Fruit fly (Drosophila melanogaster) whole organism, embryonic: ENCODE measurements around the gene CG1607.

Experiments
- Atf3 ChIP-seq: fragments of 200-800 bp; sonication (Bioruptor generic); optimal IDR thresholded peaks from 3 replicates; lab custom pipeline; 2016; ENCODE audit warnings: missing biosample characterization, missing genetic modification characterization
- Awh ChIP-seq: fragments of 200-800 bp; sonication (Bioruptor generic); IDR thresholded peaks from 2 replicates; pipeline ENCODE4, ENCODE4 v1.3.6; 2022; ENCODE audit warnings: missing biosample characterization, missing genetic modification characterization
- CG10147 ChIP-seq: fragments of 200-800 bp; sonication (Bioruptor generic); optimal IDR thresholded peaks from 2 replicates; lab custom pipeline; 2019; ENCODE audit warnings: missing biosample characterization, mild to moderate bottlenecking, missing genetic modification characterization, moderate library complexity
- CG10959 ChIP-seq: fragments of 200-800 bp; sonication (Bioruptor generic); IDR thresholded peaks from 2 replicates; pipeline ENCODE4 v1.3.6; 2022; ENCODE audit warnings: missing biosample characterization, missing genetic modification characterization
- CG11456 ChIP-seq: fragments of 200-800 bp; sonication (Bioruptor generic); IDR thresholded peaks from 3 replicates; pipeline ENCODE4 v1.3.6; 2022; ENCODE audit warnings: missing biosample characterization, missing genetic modification characterization
- CG13123 ChIP-seq: fragments of 200-800 bp; sonication (Bioruptor generic); optimal IDR thresholded peaks from 2 replicates; lab custom pipeline; 2016; ENCODE audit warnings: missing biosample characterization, missing genetic modification characterization
- CG1529 ChIP-seq: fragments of 200-800 bp; sonication (Bioruptor generic); optimal IDR thresholded peaks from 3 replicates; lab custom pipeline; 2018; ENCODE audit warnings: missing biosample characterization, missing genetic modification characterization
- CG15514 ChIP-seq: fragments of 200-800 bp; sonication (Bioruptor generic); optimal IDR thresholded peaks from 3 replicates; lab custom pipeline; 2017; ENCODE audit warnings: missing biosample characterization, missing genetic modification characterization, mild to moderate bottlenecking, moderate library complexity, missing genetic modification reagents
- CG16815 ChIP-seq: fragments of 200-800 bp; sonication (Bioruptor generic); optimal IDR thresholded peaks from 3 replicates; lab custom pipeline; 2017; ENCODE audit warnings: missing biosample characterization, mild to moderate bottlenecking, missing genetic modification characterization
- CG17802 ChIP-seq: fragments of 200-800 bp; sonication (Bioruptor generic); optimal IDR thresholded peaks from 2 replicates; lab custom pipeline; 2018; ENCODE audit warnings: missing biosample characterization, mild to moderate bottlenecking, missing genetic modification characterization, moderate library complexity
- CG18011 ChIP-seq: fragments of 200-800 bp; sonication (Bioruptor generic); optimal IDR thresholded peaks from 2 replicates; lab custom pipeline; 2017; ENCODE audit warnings: missing biosample characterization, missing genetic modification characterization, mild to moderate bottlenecking, moderate library complexity, missing genotype
- CG2199 ChIP-seq: fragments of 200-800 bp; sonication (Bioruptor generic); IDR thresholded peaks from 3 replicates; pipeline ENCODE4 v1.3.6; 2022; ENCODE audit warnings: missing biosample characterization, missing genetic modification characterization
- CG2712 ChIP-seq: fragments of 200-800 bp; optimal IDR thresholded peaks from 3 replicates; lab custom pipeline; 2019; ENCODE audit warnings: missing biosample characterization, mild to moderate bottlenecking, missing genetic modification characterization, moderate library complexity
- CG32532 ChIP-seq: fragments of 200-800 bp; sonication (Bioruptor generic); IDR thresholded peaks from 2 replicates; pipeline ENCODE4 v1.3.6; 2022; ENCODE audit warnings: missing biosample characterization, missing genetic modification characterization
- CG3281 ChIP-seq: fragments of 200-800 bp; sonication (Bioruptor generic); optimal IDR thresholded peaks from 3 replicates; lab custom pipeline; 2017; ENCODE audit warnings: missing biosample characterization, mild to moderate bottlenecking, missing genetic modification characterization
- CG34376 ChIP-seq: fragments of 200-800 bp; sonication (Bioruptor generic); optimal IDR thresholded peaks from 2 replicates; lab custom pipeline; 2018; ENCODE audit warnings: missing biosample characterization, mild to moderate bottlenecking, missing genetic modification characterization
- CG3726 ChIP-seq: fragments of 200-800 bp; sonication (Bioruptor generic); IDR thresholded peaks from 3 replicates; pipeline ENCODE4, ENCODE4 v1.3.6; 2022; ENCODE audit warnings: missing biosample characterization, missing genetic modification characterization
- CG3838 ChIP-seq: fragments of 200-800 bp; sonication (Bioruptor generic); optimal IDR thresholded peaks from 3 replicates; lab custom pipeline; 2016; ENCODE audit warnings: missing biosample characterization, missing genetic modification characterization
- CG4404 ChIP-seq: fragments of 200-800 bp; sonication (Bioruptor generic); IDR thresholded peaks from 2 replicates; pipeline ENCODE4 v1.3.6; 2022; ENCODE audit warnings: missing biosample characterization, missing genetic modification characterization
- CG7839 ChIP-seq: fragments of 200-800 bp; sonication (Bioruptor generic); optimal IDR thresholded peaks from 3 replicates; lab custom pipeline; 2018; ENCODE audit warnings: missing biosample characterization, mild to moderate bottlenecking, missing genetic modification characterization, moderate library complexity
- CG8281 ChIP-seq: fragments of 200-800 bp; sonication (Bioruptor generic); optimal IDR thresholded peaks from 2 replicates; lab custom pipeline; 2018; ENCODE audit warnings: missing biosample characterization, mild to moderate bottlenecking, missing genetic modification characterization, moderate library complexity
- CG8290 ChIP-seq, 3 experiments: fragments of 200-800 bp; sonication (Bioruptor generic); optimal IDR thresholded peaks; 2 replicates each; lab custom pipeline; 2016 to 2019; ENCODE audit warnings: missing biosample characterization in 3 of 3, missing genetic modification characterization in 3 of 3, mild to moderate bottlenecking in 2 of 3, moderate library complexity in 1 of 3
- CG8359 ChIP-seq: fragments of 200-800 bp; sonication (Bioruptor generic); optimal IDR thresholded peaks from 2 replicates; lab custom pipeline; 2017; ENCODE audit warnings: missing biosample characterization, mild to moderate bottlenecking, missing genetic modification characterization, borderline replicate concordance
- CoRest ChIP-seq: fragments of 200-800 bp; sonication (Bioruptor generic); optimal IDR thresholded peaks from 3 replicates; lab custom pipeline; 2018; ENCODE audit warnings: missing biosample characterization, mild to moderate bottlenecking, missing genetic modification characterization, moderate library complexity
- Gsc ChIP-seq: fragments of 200-800 bp; sonication (Bioruptor generic); IDR thresholded peaks from 2 replicates; pipeline ENCODE4 v1.3.6; 2022; ENCODE audit warnings: missing biosample characterization, missing genetic modification characterization
- H15 ChIP-seq: fragments of 200-800 bp; sonication (Bioruptor generic); IDR thresholded peaks from 3 replicates; pipeline ENCODE4 v1.3.6; 2022; ENCODE audit warnings: missing biosample characterization, missing genetic modification characterization
- Hmr ChIP-seq: fragments of 200-800 bp; sonication (Bioruptor generic); optimal IDR thresholded peaks from 3 replicates; lab custom pipeline; 2017; ENCODE audit warnings: mild to moderate bottlenecking, missing biosample characterization, missing genetic modification reagents, missing genetic modification characterization
- NFAT ChIP-seq: fragments of 200-800 bp; sonication (Bioruptor generic); IDR thresholded peaks from 2 replicates; pipeline ENCODE4 v1.3.6; 2022; ENCODE audit warnings: missing biosample characterization, missing genetic modification characterization
- Sox100B ChIP-seq: fragments of 200-800 bp; sonication (Bioruptor generic); optimal IDR thresholded peaks from 3 replicates; lab custom pipeline; 2018; ENCODE audit warnings: missing biosample characterization, mild to moderate bottlenecking, missing genetic modification characterization
- Taf1 ChIP-seq: fragments of 200-800 bp; sonication (Bioruptor generic); IDR thresholded peaks from 2 replicates; pipeline ENCODE4 v1.3.6; 2022; ENCODE audit warnings: missing biosample characterization, missing genetic modification characterization
- ab ChIP-seq: fragments of 200-800 bp; sonication (Bioruptor generic); optimal IDR thresholded peaks from 2 replicates; lab custom pipeline; 2016; ENCODE audit warnings: missing biosample characterization, missing genetic modification characterization
- ac ChIP-seq: fragments of 200-800 bp; sonication (Bioruptor generic); optimal IDR thresholded peaks from 3 replicates; lab custom pipeline; 2017; ENCODE audit warnings: missing biosample characterization, mild to moderate bottlenecking, missing genetic modification characterization
- al ChIP-seq: fragments of 200-800 bp; sonication (Bioruptor generic); IDR thresholded peaks from 2 replicates; pipeline ENCODE4 v1.3.6; 2022; ENCODE audit warnings: missing biosample characterization, missing genetic modification characterization
- bab2 ChIP-seq: fragments of 200-800 bp; sonication (Bioruptor generic); optimal IDR thresholded peaks from 2 replicates; lab custom pipeline; 2016; ENCODE audit warnings: missing biosample characterization, missing genetic modification characterization
- caup ChIP-seq: fragments of 200-800 bp; sonication (Bioruptor generic); optimal IDR thresholded peaks from 3 replicates; lab custom pipeline; 2017; ENCODE audit warnings: missing biosample characterization, mild to moderate bottlenecking, missing genetic modification characterization, moderate library complexity; ENCODE audit not compliant: severe bottlenecking
- chif ChIP-seq, 2 experiments: fragments of 200-800 bp; sonication (Bioruptor generic); optimal IDR thresholded peaks; 3 replicates each; lab custom pipeline; 2016; ENCODE audit warnings: missing biosample characterization in 2 of 2, missing genetic modification characterization in 2 of 2
- nom ChIP-seq: fragments of 200-800 bp; sonication (Bioruptor generic); optimal IDR thresholded peaks from 2 replicates; lab custom pipeline; 2017; ENCODE audit warnings: missing biosample characterization, missing genetic modification characterization, mild to moderate bottlenecking, moderate library complexity, missing genetic modification reagents
- oc ChIP-seq: fragments of 200-800 bp; sonication (Bioruptor generic); optimal IDR thresholded peaks from 2 replicates; lab custom pipeline; 2018; ENCODE audit warnings: missing biosample characterization, mild to moderate bottlenecking, missing genetic modification characterization, moderate library complexity
- odd ChIP-seq: fragments of 200-800 bp; sonication (Bioruptor generic); optimal IDR thresholded peaks from 2 replicates; lab custom pipeline; 2017; ENCODE audit warnings: missing biosample characterization, mild to moderate bottlenecking, missing genetic modification characterization
- pan ChIP-seq, 4 experiments: fragments of >200 bp in 3 of 4; fragments of 200-800 bp in 1 of 4; sonication (Bioruptor generic) in 1 of 4; optimal IDR thresholded peaks in 3 of 4; IDR thresholded peaks in 1 of 4; 2 replicates each; pipeline versions ENCODE4 v1.3.6 to Lab custom; 2017 to 2022; ENCODE audit warnings: missing biosample characterization in 2 of 4, missing genetic modification characterization in 2 of 4, mixed read lengths in 1 of 4
- peb ChIP-seq: fragments of 200-800 bp; sonication (Bioruptor generic); IDR thresholded peaks from 2 replicates; pipeline ENCODE4 v1.3.6; 2022; ENCODE audit warnings: missing biosample characterization, missing genetic modification characterization
- pzg ChIP-seq: fragments of 200-800 bp; sonication (Bioruptor generic); optimal IDR thresholded peaks from 3 replicates; lab custom pipeline; 2018; ENCODE audit warnings: missing biosample characterization, mild to moderate bottlenecking, missing genetic modification characterization, moderate library complexity
- sc ChIP-seq, 3 experiments: fragments of >200 bp in 2 of 3; fragments of 200-800 bp in 1 of 3; sonication (Bioruptor generic) in 1 of 3; optimal IDR thresholded peaks; 2 replicates in 2 of 3; 3 replicates in 1 of 3; lab custom pipeline; 2017; ENCODE audit warnings: mild to moderate bottlenecking in 1 of 3, missing biosample characterization in 1 of 3, missing genetic modification characterization in 1 of 3, missing genetic modification reagents in 1 of 3
- shn ChIP-seq: fragments of 200-800 bp; sonication (Bioruptor generic); optimal IDR thresholded peaks from 3 replicates; lab custom pipeline; 2016; ENCODE audit warnings: missing biosample characterization, missing genetic modification characterization
- slou ChIP-seq: fragments of 200-800 bp; sonication (Bioruptor generic); optimal IDR thresholded peaks from 3 replicates; lab custom pipeline; 2016; ENCODE audit warnings: missing biosample characterization, missing genetic modification characterization
- sob ChIP-seq: fragments of 200-800 bp; sonication (Bioruptor generic); IDR thresholded peaks from 2 replicates; pipeline ENCODE4 v1.3.6; 2022; ENCODE audit warnings: missing biosample characterization, missing genetic modification characterization
- sug ChIP-seq: fragments of 200-800 bp; optimal IDR thresholded peaks from 2 replicates; lab custom pipeline; 2019; ENCODE audit warnings: missing biosample characterization, mild to moderate bottlenecking, missing genetic modification characterization, moderate library complexity
- wek ChIP-seq: fragments of 200-800 bp; sonication (Bioruptor generic); optimal IDR thresholded peaks from 3 replicates; lab custom pipeline; 2018; ENCODE audit warnings: missing biosample characterization, mild to moderate bottlenecking, missing genetic modification characterization, moderate library complexity
- zen2 ChIP-seq: fragments of 200-800 bp; sonication (Bioruptor generic); IDR thresholded peaks from 3 replicates; pipeline ENCODE4 v1.3.6; 2022; ENCODE audit warnings: missing biosample characterization, missing genetic modification characterization; ENCODE audit not compliant: partially characterized antibody

The CG1607 gene

dm6 chr3R:31424427-31424826 lies 42.5 kb downstream of the CG1607 start (continued):
- TF ChIP-seq CG17802 (tag; lab: Kevin White, UChicago) (no peak), bab2 (no peak), nom (GFP tag; lab: Kevin White, UChicago) (no peak), pan (optimal IDR thresholded peaks at IDR 0.05; lab: Kevin White, UChicago) (no peak), pan (GFP tag; optimal IDR thresholded peaks at IDR 0.05 in 1 of 2, IDR thresholded peaks at IDR 0.05 in 1 of 2) (peak in 1 of 2 experiments; percentile 32), slou (no peak), CG2712 (tag; lab: Kevin White, UChicago) (no peak), CG7839 (tag; lab: Kevin White, UChicago) (peak; percentile 32), CG4404 (no peak), ac (GFP tag; lab: Kevin White, UChicago) (no peak), CG8359 (GFP tag; lab: Kevin White, UChicago) (no peak), CG1529 (no peak), Hmr (GFP tag; lab: Kevin White, UChicago) (peak; percentile 23), CG16815 (GFP tag; lab: Kevin White, UChicago) (no peak), chif (GFP tag; optimal IDR thresholded peaks at IDR 0.05; lab: Kevin White, UChicago) (no peak), wek (GFP tag; lab: Kevin White, UChicago) (no peak), NFAT (GFP tag; lab: Robert Waterston, UW) (no peak), CG32532 (GFP tag; lab: Robert Waterston, UW) (peak; percentile 53; the same call in 1 of the 2 replicates), odd (GFP tag; lab: Kevin White, UChicago) (no peak), CG2199 (GFP tag; lab: Robert Waterston, UW) (no peak), CG10147 (GFP tag; lab: Kevin White, UChicago) (no peak), Gsc (no peak), CG18011 (GFP tag; lab: Kevin White, UChicago) (no peak), peb (GFP tag; lab: Robert Waterston, UW) (no peak), sob (0 out of 2 replicates have a peak, but pooled peaks have one; percentile 42), CG15514 (GFP tag; lab: Kevin White, UChicago) (no peak), CG10959 (GFP tag; lab: Robert Waterston, UW) (no peak), ab (GFP tag; lab: Kevin White, UChicago) (no peak), CG11456 (0 out of 3 replicates have a peak, but pooled peaks have one; percentile 22), CG13123 (GFP tag; lab: Kevin White, UChicago) (no peak), caup (GFP tag; lab: Kevin White, UChicago) (peak; percentile 45), CG8281 (tag; lab: Kevin White, UChicago) (no peak), H15 (GFP tag; lab: Robert Waterston, UW) (no peak), sug (tag; lab: Kevin White, UChicago) (no peak), CG34376 (GFP tag; lab: Kevin White, UChicago) (no peak), CG3838 (GFP tag; lab: Kevin White, UChicago) (no peak), oc (tag; lab: Kevin White, UChicago) (no peak), CoRest (tag; lab: Kevin White, UChicago) (no peak), sc (optimal IDR thresholded peaks at IDR 0.05; lab: Kevin White, UChicago) (no peak), sc (GFP tag; optimal IDR thresholded peaks at IDR 0.05; lab: Kevin White, UChicago) (no peak), CG3726 (GFP tag; lab: Robert Waterston, UW) (no peak), Awh (0 out of 2 replicates have a peak, but pooled peaks have one; percentile 21), CG3281 (peak; percentile 23), shn (GFP tag; lab: Kevin White, UChicago) (no peak), Atf3 (GFP tag; lab: Kevin White, UChicago) (no peak), pzg (GFP tag; lab: Kevin White, UChicago) (no peak), Sox100B (no peak), Taf1 (GFP tag; lab: Robert Waterston, UW) (peak; percentile 45; the same call in 1 of the 2 replicates), zen2 (GFP tag; lab: Robert Waterston, UW) (no peak), CG8290 (GFP tag; optimal IDR thresholded peaks at IDR 0.05; lab: Kevin White, UChicago) (no peak), CG8290 (tag; optimal IDR thresholded peaks at IDR 0.05; lab: Kevin White, UChicago) (peak in 1 of 2 experiments; percentile 45), al (GFP tag; lab: Robert Waterston, UW) (0 out of 2 replicates have a peak, but pooled peaks have one; percentile 21)
